Fruit fly (Drosophila melanogaster): Measurements from ENCODE around the gene Mer.

- TF ChIP-seq sage (GFP tag; optimal IDR thresholded peaks at IDR 0.05) (no peak), Hnf4 (GFP tag; optimal IDR thresholded peaks at IDR 0.05) (no peak), h (GFP tag; optimal IDR thresholded peaks at IDR 0.05) (no peak), Sp1 (GFP tag; optimal IDR thresholded peaks at IDR 0.05) (no peak), CrebA (GFP tag; optimal IDR thresholded peaks at IDR 0.05; ENCODE audit: borderline replicate concordance) (no peak), jim (GFP tag; optimal IDR thresholded peaks at IDR 0.05) (no peak), Myc (optimal IDR thresholded peaks at IDR 0.05) (no peak), pan (optimal IDR thresholded peaks at IDR 0.05) (no peak), Abd-B (GFP tag; optimal IDR thresholded peaks at IDR 0.05) (no peak), OdsH (GFP tag; optimal IDR thresholded peaks at IDR 0.05) (no peak)
These were observed 9.3 kb downstream of the Mer start for dm6 chrX:19684048-19684447.
